Fruit fly (Drosophila melanogaster) whole organism, embryonic: ENCODE results near the gene Nup43.

Experiments
- Ada2b ChIP-seq: fragments of 200-800 bp; sonication (Bioruptor generic); IDR thresholded peaks from 2 replicates; pipeline ENCODE4 v1.3.6; 2022; ENCODE audit warnings: missing biosample characterization, missing genetic modification characterization
- Bdp1 ChIP-seq: fragments of 200-800 bp; sonication (Bioruptor generic); optimal IDR thresholded peaks from 3 replicates; lab custom pipeline; 2016; ENCODE audit warnings: missing biosample characterization, missing genetic modification characterization
- CG10565 ChIP-seq: fragments of 200-800 bp; sonication (Bioruptor generic); optimal IDR thresholded peaks from 3 replicates; lab custom pipeline; 2016; ENCODE audit warnings: missing biosample characterization, mild to moderate bottlenecking, missing genetic modification characterization
- CG1603 ChIP-seq: fragments of 200-800 bp; sonication (Bioruptor generic); optimal IDR thresholded peaks from 2 replicates; lab custom pipeline; 2019; ENCODE audit warnings: missing biosample characterization, mild to moderate bottlenecking, missing genetic modification characterization, moderate library complexity
- CG17361 ChIP-seq: fragments of 200-800 bp; sonication (Bioruptor generic); IDR thresholded peaks from 3 replicates; pipeline ENCODE4 v1.3.6; 2022; ENCODE audit warnings: missing biosample characterization, missing genetic modification characterization
- CG18262 ChIP-seq: fragments of 200-800 bp; optimal IDR thresholded peaks from 3 replicates; lab custom pipeline; 2019; ENCODE audit warnings: missing biosample characterization, mild to moderate bottlenecking, missing genetic modification characterization, moderate library complexity
- CG18599 ChIP-seq: fragments of 200-800 bp; sonication (Bioruptor generic); optimal IDR thresholded peaks from 3 replicates; lab custom pipeline; 2017; ENCODE audit warnings: missing biosample characterization, missing genetic modification characterization, mild to moderate bottlenecking, moderate library complexity, missing genetic modification reagents
- CG33557 ChIP-seq: fragments of 200-800 bp; sonication (Bioruptor generic); optimal IDR thresholded peaks from 2 replicates; lab custom pipeline; 2019; ENCODE audit warnings: missing biosample characterization, mild to moderate bottlenecking, missing genetic modification characterization, moderate library complexity
- CG34422 ChIP-seq: fragments of 200-800 bp; sonication (Bioruptor generic); IDR thresholded peaks from 3 replicates; pipeline ENCODE4 v1.3.6; 2022; ENCODE audit warnings: missing biosample characterization, missing genetic modification characterization
- CG7271 ChIP-seq: fragments of 200-800 bp; sonication (Bioruptor generic); optimal IDR thresholded peaks from 2 replicates; lab custom pipeline; 2018; ENCODE audit warnings: missing biosample characterization, mild to moderate bottlenecking, missing genetic modification characterization, moderate library complexity
- CG7556 ChIP-seq: fragments of 200-800 bp; sonication (Bioruptor generic); optimal IDR thresholded peaks from 2 replicates; lab custom pipeline; 2017; ENCODE audit warnings: missing biosample characterization, mild to moderate bottlenecking, missing genetic modification characterization
- CG8478 ChIP-seq: fragments of >200 bp; optimal IDR thresholded peaks from 2 replicates; lab custom pipeline; 2018
- CG8924 ChIP-seq: fragments of 200-800 bp; optimal IDR thresholded peaks from 3 replicates; lab custom pipeline; 2019; ENCODE audit warnings: missing biosample characterization, mild to moderate bottlenecking, missing genetic modification characterization, moderate library complexity
- CG9215 ChIP-seq: fragments of 200-800 bp; sonication (Bioruptor generic); IDR thresholded peaks from 2 replicates; pipeline ENCODE4 v1.3.6; 2022; ENCODE audit warnings: missing biosample characterization, missing genetic modification characterization
- CG9797 ChIP-seq: fragments of 200-800 bp; sonication (Bioruptor generic); optimal IDR thresholded peaks from 3 replicates; lab custom pipeline; 2018; ENCODE audit warnings: missing biosample characterization, mild to moderate bottlenecking, missing genetic modification characterization
- Camta ChIP-seq: fragments of 200-800 bp; sonication (Bioruptor generic); optimal IDR thresholded peaks from 2 replicates; lab custom pipeline; 2016; ENCODE audit warnings: missing biosample characterization, missing genetic modification characterization
- Dbx ChIP-seq: fragments of 200-800 bp; sonication (Bioruptor generic); IDR thresholded peaks from 3 replicates; pipeline ENCODE4 v1.3.6; 2022; ENCODE audit warnings: missing biosample characterization, missing genetic modification characterization
- Dref ChIP-seq: fragments of 200-800 bp; sonication (Bioruptor generic); IDR thresholded peaks from 2 replicates; pipeline ENCODE4 v1.3.6; 2022; ENCODE audit warnings: missing biosample characterization, missing genetic modification characterization
- ERR ChIP-seq: fragments of 200-800 bp; sonication (Bioruptor generic); optimal IDR thresholded peaks from 2 replicates; lab custom pipeline; 2016; ENCODE audit warnings: missing biosample characterization, missing genetic modification characterization
- Fer2 ChIP-seq: fragments of 200-800 bp; sonication (Bioruptor generic); optimal IDR thresholded peaks from 2 replicates; lab custom pipeline; 2018; ENCODE audit warnings: missing biosample characterization, mild to moderate bottlenecking, missing genetic modification characterization, moderate library complexity
- Hand ChIP-seq: fragments of 200-800 bp; sonication (Bioruptor generic); optimal IDR thresholded peaks from 2 replicates; lab custom pipeline; 2017; ENCODE audit warnings: mild to moderate bottlenecking, missing biosample characterization, missing genetic modification reagents, missing genetic modification characterization
- Jarid2 ChIP-seq: fragments of 200-800 bp; sonication (Bioruptor generic); optimal IDR thresholded peaks from 3 replicates; lab custom pipeline; 2017; ENCODE audit warnings: mild to moderate bottlenecking, missing biosample characterization, missing genetic modification reagents, missing genetic modification characterization
- Kr ChIP-seq: fragments of 200-800 bp; sonication (Bioruptor generic); optimal IDR thresholded peaks from 2 replicates; lab custom pipeline; 2017; ENCODE audit warnings: missing biosample characterization, mild to moderate bottlenecking, missing genetic modification characterization
- Myb ChIP-seq: fragments of 200-800 bp; sonication (Bioruptor generic); optimal IDR thresholded peaks from 2 replicates; lab custom pipeline; 2016; ENCODE audit warnings: missing biosample characterization, missing genetic modification characterization
- NC2α ChIP-seq: fragments of 200-800 bp; sonication (Bioruptor generic); optimal IDR thresholded peaks from 2 replicates; lab custom pipeline; 2016; ENCODE audit warnings: missing biosample characterization, missing genetic modification characterization
- Neu2 ChIP-seq: fragments of 200-800 bp; sonication (Bioruptor generic); optimal IDR thresholded peaks from 3 replicates; lab custom pipeline; 2016; ENCODE audit warnings: missing biosample characterization, missing genetic modification characterization, borderline replicate concordance
- Nf-YC ChIP-seq: fragments of 200-800 bp; optimal IDR thresholded peaks from 3 replicates; lab custom pipeline; 2019; ENCODE audit warnings: missing biosample characterization, mild to moderate bottlenecking, missing genetic modification characterization, moderate library complexity
- Stat92E ChIP-seq, 3 experiments: fragments of >200 bp in 2 of 3; fragments of 200-800 bp in 1 of 3; sonication (Bioruptor generic) in 1 of 3; optimal IDR thresholded peaks; 2 replicates each; lab custom pipeline; 2017 to 2019; ENCODE audit warnings: missing biosample characterization in 3 of 3, missing genetic modification characterization in 3 of 3, mild to moderate bottlenecking in 1 of 3, moderate library complexity in 1 of 3
- Xrp1 ChIP-seq: fragments of 200-800 bp; sonication (Bioruptor generic); IDR thresholded peaks from 2 replicates; pipeline ENCODE4 v1.3.6; 2022; ENCODE audit warnings: missing biosample characterization, missing genetic modification characterization
- abd-A ChIP-seq: fragments of 200-800 bp; sonication (Bioruptor generic); optimal IDR thresholded peaks from 3 replicates; lab custom pipeline; 2019; ENCODE audit warnings: missing biosample characterization, mild to moderate bottlenecking, missing genetic modification characterization, moderate library complexity
- ase ChIP-seq: fragments of 200-800 bp; sonication (Bioruptor generic); IDR thresholded peaks from 3 replicates; pipeline ENCODE4 v1.3.6; 2022; ENCODE audit warnings: missing biosample characterization, missing genetic modification characterization
- ci ChIP-seq: fragments of 200-800 bp; sonication (Bioruptor generic); IDR thresholded peaks from 3 replicates; pipeline ENCODE4 v1.3.6; 2022; ENCODE audit warnings: missing biosample characterization, missing genetic modification characterization
- ewg ChIP-seq: fragments of 200-800 bp; sonication (Bioruptor generic); optimal IDR thresholded peaks from 3 replicates; lab custom pipeline; 2017; ENCODE audit warnings: mild to moderate bottlenecking, missing biosample characterization, missing genetic modification reagents, missing genetic modification characterization
- fd64A ChIP-seq: fragments of 200-800 bp; sonication (Bioruptor generic); optimal IDR thresholded peaks from 3 replicates; lab custom pipeline; 2018; ENCODE audit warnings: missing biosample characterization, mild to moderate bottlenecking, missing genetic modification characterization
- kni ChIP-seq: fragments of 200-800 bp; sonication (Bioruptor generic); optimal IDR thresholded peaks from 3 replicates; lab custom pipeline; 2017; ENCODE audit warnings: mild to moderate bottlenecking, missing biosample characterization, missing genetic modification reagents, missing genetic modification characterization
- lbe ChIP-seq: fragments of 200-800 bp; sonication (Bioruptor generic); optimal IDR thresholded peaks from 2 replicates; lab custom pipeline; 2016; ENCODE audit warnings: missing biosample characterization, mild to moderate bottlenecking, missing genetic modification characterization
- lilli ChIP-seq: fragments of 200-800 bp; sonication (Bioruptor generic); optimal IDR thresholded peaks from 3 replicates; lab custom pipeline; 2016; ENCODE audit warnings: missing biosample characterization, missing genetic modification characterization
- maf-S ChIP-seq: fragments of 200-800 bp; sonication (Bioruptor generic); optimal IDR thresholded peaks from 2 replicates; lab custom pipeline; 2016; ENCODE audit warnings: missing biosample characterization, missing genetic modification characterization
- mirr ChIP-seq: fragments of 200-800 bp; sonication (Bioruptor generic); optimal IDR thresholded peaks from 3 replicates; lab custom pipeline; 2018; ENCODE audit warnings: missing biosample characterization, mild to moderate bottlenecking, missing genetic modification characterization
- mld ChIP-seq: fragments of 200-800 bp; sonication (Bioruptor generic); IDR thresholded peaks from 3 replicates; pipeline ENCODE4 v1.3.6; 2022; ENCODE audit warnings: missing biosample characterization, missing genetic modification characterization; ENCODE audit not compliant: partially characterized antibody
- nerfin-2 ChIP-seq: fragments of 200-800 bp; sonication (Bioruptor generic); IDR thresholded peaks from 2 replicates; pipeline ENCODE4 v1.3.6; 2022; ENCODE audit warnings: missing biosample characterization, missing genetic modification characterization; ENCODE audit not compliant: partially characterized antibody
- odd ChIP-seq: fragments of 200-800 bp; sonication (Bioruptor generic); optimal IDR thresholded peaks from 2 replicates; lab custom pipeline; 2017; ENCODE audit warnings: missing biosample characterization, mild to moderate bottlenecking, missing genetic modification characterization
- pho ChIP-seq: fragments of 200-800 bp; sonication (Bioruptor generic); optimal IDR thresholded peaks from 2 replicates; lab custom pipeline; 2016; ENCODE audit warnings: missing biosample characterization, missing genetic modification characterization
- phol ChIP-seq: fragments of 200-800 bp; sonication (Bioruptor generic); optimal IDR thresholded peaks from 3 replicates; lab custom pipeline; 2018; ENCODE audit warnings: missing biosample characterization, mild to moderate bottlenecking, missing genetic modification characterization, moderate library complexity
- run ChIP-seq: fragments of 200-800 bp; sonication (Bioruptor generic); optimal IDR thresholded peaks from 3 replicates; lab custom pipeline; 2018; ENCODE audit warnings: missing biosample characterization, mild to moderate bottlenecking, missing genetic modification characterization
- shn ChIP-seq: fragments of 200-800 bp; sonication (Bioruptor generic); optimal IDR thresholded peaks from 3 replicates; lab custom pipeline; 2016; ENCODE audit warnings: missing biosample characterization, missing genetic modification characterization
- sqz ChIP-seq: fragments of 200-800 bp; sonication (Bioruptor generic); optimal IDR thresholded peaks from 3 replicates; lab custom pipeline; 2018; ENCODE audit warnings: missing biosample characterization, mild to moderate bottlenecking, missing genetic modification characterization
- stc ChIP-seq: fragments of 200-800 bp; sonication (Bioruptor generic); IDR thresholded peaks from 2 replicates; pipeline ENCODE4 v1.3.6; 2022; ENCODE audit warnings: missing biosample characterization, missing genetic modification characterization

Gene Nup43

DNA sequence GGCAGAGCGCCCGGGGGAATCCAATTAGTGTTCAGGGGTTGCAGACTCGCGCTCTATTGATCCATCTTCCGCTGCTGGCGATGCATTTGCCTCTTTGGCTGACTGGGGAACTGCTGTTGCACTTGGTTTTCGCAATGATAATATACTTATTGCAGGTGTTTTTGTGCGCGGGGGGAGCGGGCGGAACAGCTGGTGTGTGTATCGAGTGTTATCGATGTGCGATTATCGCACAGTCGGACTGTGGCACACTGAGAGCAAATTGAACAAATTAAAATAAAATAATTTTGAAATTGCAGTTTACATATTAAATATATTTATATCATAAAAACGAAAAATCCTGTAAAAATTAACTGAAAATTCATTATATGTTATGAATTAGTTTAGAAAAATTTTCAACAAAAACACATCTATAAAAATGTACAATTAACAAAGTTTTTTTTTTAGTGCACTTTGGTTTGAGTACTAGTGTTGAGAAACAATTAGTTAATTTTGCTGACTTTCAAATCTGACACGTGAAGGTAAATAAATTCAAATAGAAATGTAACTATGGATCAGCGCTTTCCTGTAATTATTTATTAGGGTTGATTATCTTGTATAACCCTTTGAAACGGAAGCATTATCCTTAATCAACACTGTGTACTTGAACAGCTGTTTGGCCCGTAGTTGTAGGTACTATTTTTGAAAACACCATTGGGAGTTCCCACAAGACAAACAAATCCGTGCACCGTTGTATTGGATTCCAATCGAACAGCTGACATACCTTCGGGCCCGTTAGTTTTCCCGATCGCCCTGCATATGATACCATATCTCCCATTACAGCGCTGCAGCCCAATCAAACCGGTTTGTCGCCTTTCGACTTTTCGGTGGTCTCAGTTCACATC, 36.4 kb downstream of the Nup43 start, which contains the start of the genes Wdr37 and koko (continued):
- TF ChIP-seq Neu2 (peak; percentile 49), Camta (peak; percentile 81), CG18262 (tag; lab: Kevin White, UChicago) (peak; percentile 98), odd (peak; percentile 88), CG18599 (GFP tag; lab: Kevin White, UChicago) (peak; percentile 96), CG9797 (GFP tag; lab: Kevin White, UChicago) (peak; percentile 11), CG17361 (peak; percentile 100), mld (no peak), Dref (peak; percentile 87), ase (GFP tag; lab: Robert Waterston, UW) (peak; percentile 94), Nf-YC (tag; lab: Kevin White, UChicago) (peak; percentile 89), CG8478 (no peak), Ada2b (GFP tag; lab: Robert Waterston, UW) (peak; percentile 95), CG1603 (tag; lab: Kevin White, UChicago) (peak; percentile 70), nerfin-2 (GFP tag; lab: Robert Waterston, UW) (0 out of 2 replicates have a peak, but pooled peaks have one; percentile 35), lbe (GFP tag; lab: Kevin White, UChicago) (peak; percentile 85), phol (peak; percentile 92), Kr (peak; percentile 96), ERR (peak; percentile 28), Jarid2 (GFP tag; lab: Kevin White, UChicago) (peak; percentile 63), Xrp1 (peak; percentile 99), abd-A (tag; lab: Kevin White, UChicago) (peak; percentile 83), ewg (GFP tag; lab: Kevin White, UChicago) (peak; percentile 88), Fer2 (tag; lab: Kevin White, UChicago) (peak; percentile 96), stc (peak; percentile 98), Hand (peak; percentile 85), Stat92E (GFP tag; optimal IDR thresholded peaks at IDR 0.05; lab: Kevin White, UChicago) (peak in 1 of 3 experiments; percentile 92), CG34422 (GFP tag; lab: Robert Waterston, UW) (peak; percentile 98), NC2α (GFP tag; lab: Kevin White, UChicago) (peak; percentile 52), mirr (peak; percentile 36), run (tag; lab: Kevin White, UChicago) (peak; percentile 90), CG10565 (GFP tag; lab: Kevin White, UChicago) (peak; percentile 56), shn (GFP tag; lab: Kevin White, UChicago) (peak; percentile 63), CG8924 (tag; lab: Kevin White, UChicago) (peak; percentile 98), maf-S (peak; percentile 56), Myb (peak; percentile 51), CG9215 (GFP tag; lab: Robert Waterston, UW) (peak; percentile 97), fd64A (GFP tag; lab: Kevin White, UChicago) (peak; percentile 19), sqz (GFP tag; lab: Kevin White, UChicago) (peak; percentile 93), pho (GFP tag; lab: Kevin White, UChicago) (peak; percentile 79), Bdp1 (GFP tag; lab: Kevin White, UChicago) (peak; percentile 45), CG33557 (peak; percentile 96), CG7271 (tag; lab: Kevin White, UChicago) (peak; percentile 98), Dbx (GFP tag; lab: Robert Waterston, UW) (peak; percentile 99), lilli (GFP tag; lab: Kevin White, UChicago) (peak; percentile 91), CG7556 (GFP tag; lab: Kevin White, UChicago) (peak; percentile 97), ci (GFP tag; lab: Robert Waterston, UW) (peak; percentile 88), kni (GFP tag; lab: Kevin White, UChicago) (peak; percentile 27)
